Fruit fly (Drosophila melanogaster) whole organism, embryonic: Measurements from ENCODE around the gene CG5388.

Source experiments
- BEAF-32 ChIP-seq: fragments of 200-800 bp; sonication (Bioruptor generic); optimal IDR thresholded peaks from 3 replicates; lab custom pipeline; 2017; ENCODE audit warnings: missing biosample characterization, missing genetic modification characterization, mild to moderate bottlenecking, moderate library complexity, missing genetic modification reagents
- CG1024 ChIP-seq: fragments of 200-800 bp; sonication (Bioruptor generic); IDR thresholded peaks from 2 replicates; pipeline ENCODE4 v1.3.6; 2022; ENCODE audit warnings: missing biosample characterization, missing genetic modification characterization
- CG12942 ChIP-seq: fragments of 200-800 bp; sonication (Bioruptor generic); optimal IDR thresholded peaks from 3 replicates; lab custom pipeline; 2016; ENCODE audit warnings: missing biosample characterization, missing genetic modification characterization
- CG13287 ChIP-seq: fragments of 200-800 bp; sonication (Bioruptor generic); IDR thresholded peaks from 2 replicates; pipeline ENCODE4 v1.3.6; 2022; ENCODE audit warnings: missing biosample characterization, missing genetic modification characterization; ENCODE audit not compliant: partially characterized antibody
- CG16779 ChIP-seq: fragments of 200-800 bp; sonication (Bioruptor generic); IDR thresholded peaks from 2 replicates; pipeline ENCODE4 v1.3.6; 2022; ENCODE audit warnings: missing biosample characterization, missing genetic modification characterization
- CG17385 ChIP-seq: fragments of 200-800 bp; sonication (Bioruptor generic); optimal IDR thresholded peaks from 3 replicates; lab custom pipeline; 2018; ENCODE audit warnings: missing biosample characterization, mild to moderate bottlenecking, missing genetic modification characterization
- CG1832 ChIP-seq: fragments of 200-800 bp; sonication (Bioruptor generic); optimal IDR thresholded peaks from 2 replicates; lab custom pipeline; 2017; ENCODE audit warnings: missing biosample characterization, mild to moderate bottlenecking, missing genetic modification characterization, inconsistent platforms
- CG4360 ChIP-seq: fragments of 200-800 bp; sonication (Bioruptor generic); IDR thresholded peaks from 2 replicates; pipeline ENCODE4 v1.3.6; 2022; ENCODE audit warnings: missing biosample characterization, missing genetic modification characterization
- CG4617 ChIP-seq: fragments of 200-800 bp; sonication (Bioruptor generic); optimal IDR thresholded peaks from 3 replicates; lab custom pipeline; 2016; ENCODE audit warnings: missing biosample characterization, missing genetic modification characterization, borderline replicate concordance
- CG4730 ChIP-seq: fragments of 200-800 bp; sonication (Bioruptor generic); IDR thresholded peaks from 2 replicates; pipeline ENCODE4 v1.3.6; 2022; ENCODE audit warnings: missing biosample characterization, missing genetic modification characterization
- CG9609 ChIP-seq: fragments of 200-800 bp; sonication (Bioruptor generic); optimal IDR thresholded peaks from 3 replicates; lab custom pipeline; 2016; ENCODE audit warnings: missing biosample characterization, missing genetic modification characterization
- Dll ChIP-seq: fragments of 200-800 bp; sonication (Bioruptor generic); IDR thresholded peaks from 4 replicates; pipeline ENCODE4 v1.3.6; 2022; ENCODE audit warnings: missing biosample characterization, missing genetic modification characterization; ENCODE audit not compliant: partially characterized antibody
- Dp ChIP-seq: fragments of 200-800 bp; sonication (Bioruptor generic); optimal IDR thresholded peaks from 2 replicates; lab custom pipeline; 2018; ENCODE audit warnings: missing biosample characterization, mild to moderate bottlenecking, missing genetic modification characterization, moderate library complexity
- E2f2 ChIP-seq: fragments of 200-800 bp; sonication (Bioruptor generic); IDR thresholded peaks from 2 replicates; pipeline ENCODE4 v1.3.6; 2022; ENCODE audit warnings: missing biosample characterization, missing genetic modification characterization
- ERR ChIP-seq: fragments of 200-800 bp; sonication (Bioruptor generic); optimal IDR thresholded peaks from 2 replicates; lab custom pipeline; 2016; ENCODE audit warnings: missing biosample characterization, missing genetic modification characterization
- Hr39 ChIP-seq: fragments of >200 bp; optimal IDR thresholded peaks from 2 replicates; lab custom pipeline; 2017
- Hr78 ChIP-seq, 2 experiments: fragments of 200-800 bp in 1 of 2; fragments of >200 bp in 1 of 2; sonication (Bioruptor generic) in 1 of 2; optimal IDR thresholded peaks; 2 replicates each; lab custom pipeline; 2017 to 2019; ENCODE audit warnings: missing biosample characterization in 2 of 2, missing genetic modification characterization in 2 of 2, mild to moderate bottlenecking in 1 of 2, moderate library complexity in 1 of 2
- Lim3 ChIP-seq: fragments of 200-800 bp; sonication (Bioruptor generic); IDR thresholded peaks from 2 replicates; pipeline ENCODE4 v1.3.6; 2022; ENCODE audit warnings: missing biosample characterization, missing genetic modification characterization
- MBD-R2 ChIP-seq: fragments of 200-800 bp; sonication (Bioruptor generic); IDR thresholded peaks from 2 replicates; pipeline ENCODE4 v1.3.6; 2022; ENCODE audit warnings: missing biosample characterization, missing genetic modification characterization
- MESR4 ChIP-seq: fragments of 200-800 bp; sonication (Bioruptor generic); optimal IDR thresholded peaks from 2 replicates; lab custom pipeline; 2018; ENCODE audit warnings: missing biosample characterization, mild to moderate bottlenecking, missing genetic modification characterization, moderate library complexity
- NC2α ChIP-seq: fragments of 200-800 bp; sonication (Bioruptor generic); optimal IDR thresholded peaks from 2 replicates; lab custom pipeline; 2016; ENCODE audit warnings: missing biosample characterization, missing genetic modification characterization
- Scr ChIP-seq: fragments of 200-800 bp; sonication (Bioruptor generic); IDR thresholded peaks from 2 replicates; pipeline ENCODE4 v1.3.6; 2022; ENCODE audit warnings: missing biosample characterization, missing genetic modification characterization; ENCODE audit not compliant: partially characterized antibody
- Tbp ChIP-seq: fragments of >200 bp; optimal IDR thresholded peaks from 2 replicates; lab custom pipeline; 2018; ENCODE audit warnings: missing biosample characterization, missing genetic modification characterization
- Xbp1 ChIP-seq: fragments of 200-800 bp; sonication (Bioruptor generic); optimal IDR thresholded peaks from 3 replicates; lab custom pipeline; 2016; ENCODE audit warnings: missing biosample characterization, mild to moderate bottlenecking, missing genetic modification characterization
- YL-1 ChIP-seq: fragments of 200-800 bp; sonication (Bioruptor generic); optimal IDR thresholded peaks from 3 replicates; lab custom pipeline; 2017; ENCODE audit warnings: missing biosample characterization, mild to moderate bottlenecking, missing genetic modification characterization
- amos ChIP-seq: fragments of 200-800 bp; sonication (Bioruptor generic); IDR thresholded peaks from 2 replicates; pipeline ENCODE4 v1.3.6; 2022; ENCODE audit warnings: missing biosample characterization, missing genetic modification characterization; ENCODE audit not compliant: partially characterized antibody
- az2 ChIP-seq: fragments of 200-800 bp; sonication (Bioruptor generic); optimal IDR thresholded peaks from 3 replicates; lab custom pipeline; 2016; ENCODE audit warnings: missing biosample characterization, missing genetic modification characterization
- bbx ChIP-seq: fragments of 200-800 bp; sonication (Bioruptor generic); IDR thresholded peaks from 2 replicates; pipeline ENCODE4 v1.3.6; 2022; ENCODE audit warnings: missing biosample characterization, missing genetic modification characterization; ENCODE audit not compliant: partially characterized antibody
- bcd ChIP-seq: fragments of 200-800 bp; sonication (Bioruptor generic); optimal IDR thresholded peaks from 2 replicates; lab custom pipeline; 2017; ENCODE audit warnings: missing biosample characterization, mild to moderate bottlenecking, missing genetic modification characterization
- bigmax ChIP-seq: fragments of 200-800 bp; sonication (Bioruptor generic); optimal IDR thresholded peaks from 2 replicates; lab custom pipeline; 2018; ENCODE audit warnings: missing biosample characterization, mild to moderate bottlenecking, missing genetic modification characterization
- crp ChIP-seq, 2 experiments: fragments of 200-800 bp; sonication (Bioruptor generic); optimal IDR thresholded peaks; 2 replicates in 1 of 2; 3 replicates in 1 of 2; lab custom pipeline; 2017; ENCODE audit warnings: missing biosample characterization in 2 of 2, missing genetic modification characterization in 2 of 2, mild to moderate bottlenecking in 1 of 2, moderate library complexity in 1 of 2
- fd96Cb ChIP-seq: fragments of 200-800 bp; sonication (Bioruptor generic); optimal IDR thresholded peaks from 2 replicates; lab custom pipeline; 2018; ENCODE audit warnings: missing biosample characterization, mild to moderate bottlenecking, missing genetic modification characterization, moderate library complexity
- lbe ChIP-seq: fragments of 200-800 bp; sonication (Bioruptor generic); optimal IDR thresholded peaks from 2 replicates; lab custom pipeline; 2016; ENCODE audit warnings: missing biosample characterization, mild to moderate bottlenecking, missing genetic modification characterization
- nau ChIP-seq: fragments of 200-800 bp; sonication (Bioruptor generic); optimal IDR thresholded peaks from 3 replicates; lab custom pipeline; 2017; ENCODE audit warnings: missing biosample characterization, mild to moderate bottlenecking, missing genetic modification characterization, missing genetic modification reagents
- nerfin-1 ChIP-seq: fragments of 200-800 bp; sonication (Bioruptor generic); optimal IDR thresholded peaks from 3 replicates; lab custom pipeline; 2019; ENCODE audit warnings: missing biosample characterization, mild to moderate bottlenecking, missing genetic modification characterization, moderate library complexity
- pzg ChIP-seq: fragments of 200-800 bp; sonication (Bioruptor generic); optimal IDR thresholded peaks from 3 replicates; lab custom pipeline; 2018; ENCODE audit warnings: missing biosample characterization, mild to moderate bottlenecking, missing genetic modification characterization, moderate library complexity
- sd ChIP-seq: fragments of 200-800 bp; sonication (Bioruptor generic); optimal IDR thresholded peaks from 3 replicates; lab custom pipeline; 2018; ENCODE audit warnings: missing biosample characterization, mild to moderate bottlenecking, missing genetic modification characterization, moderate library complexity
- sens-2 ChIP-seq: fragments of 200-800 bp; sonication (Bioruptor generic); IDR thresholded peaks from 2 replicates; pipeline ENCODE4 v1.3.6; 2022; ENCODE audit warnings: missing biosample characterization, missing genetic modification characterization
- stwl ChIP-seq: fragments of 200-800 bp; sonication (Bioruptor generic); optimal IDR thresholded peaks from 3 replicates; lab custom pipeline; 2018; ENCODE audit warnings: missing biosample characterization, mild to moderate bottlenecking, missing genetic modification characterization, moderate library complexity
- unc-4 ChIP-seq: fragments of 200-800 bp; sonication (Bioruptor generic); IDR thresholded peaks from 2 replicates; pipeline ENCODE4 v1.3.6; 2022; ENCODE audit warnings: missing biosample characterization, missing genetic modification characterization; ENCODE audit not compliant: partially characterized antibody
- z ChIP-seq: fragments of 200-800 bp; sonication (Bioruptor generic); IDR thresholded peaks from 3 replicates; pipeline ENCODE4 v1.3.6; 2022; ENCODE audit warnings: missing biosample characterization, missing genetic modification characterization
- zen ChIP-seq: fragments of 200-800 bp; sonication (Bioruptor generic); optimal IDR thresholded peaks from 3 replicates; lab custom pipeline; 2018; ENCODE audit warnings: missing biosample characterization, mild to moderate bottlenecking, missing genetic modification characterization, moderate library complexity
- zf30C ChIP-seq: fragments of 200-800 bp; sonication (Bioruptor generic); optimal IDR thresholded peaks from 3 replicates; lab custom pipeline; 2018; ENCODE audit warnings: missing biosample characterization, mild to moderate bottlenecking, missing genetic modification characterization

Gene CG5388

dm6 chr3R:22365660-22366195 lies 25.6 kb upstream of the CG5388 start, which contains the start of gene CG5382:
Gene CG5382 (minus strand): TSS chr3R:22365983.
- TF ChIP-seq CG1024 (no peak), nau (GFP tag; lab: Kevin White, UChicago) (no peak), CG4730 (GFP tag; lab: Robert Waterston, UW) (no peak), amos (peak; percentile 34; the same call in 1 of the 2 replicates), z (GFP tag; lab: Robert Waterston, UW) (no peak), az2 (GFP tag; lab: Kevin White, UChicago) (no peak), sens-2 (GFP tag; lab: Robert Waterston, UW) (no peak), CG4617 (GFP tag; lab: Kevin White, UChicago) (peak; percentile 74), Dp (GFP tag; lab: Kevin White, UChicago) (peak; percentile 50), bigmax (no peak), unc-4 (GFP tag; lab: Robert Waterston, UW) (0 out of 2 replicates have a peak, but pooled peaks have one; percentile 27), Lim3 (GFP tag; lab: Robert Waterston, UW) (no peak), Hr78 (GFP tag; optimal IDR thresholded peaks at IDR 0.05; lab: Kevin White, UChicago) (no peak), crp (GFP tag; optimal IDR thresholded peaks at IDR 0.05; lab: Kevin White, UChicago) (peak in 1 of 2 experiments; percentile 83), MBD-R2 (GFP tag; lab: Robert Waterston, UW) (peak; percentile 67), Dll (0 out of 4 replicates have a peak, but pooled peaks have one; percentile 26), zf30C (no peak), CG1832 (GFP tag; lab: Kevin White, UChicago) (no peak), stwl (tag; lab: Kevin White, UChicago) (peak; percentile 11), ERR (GFP tag; lab: Kevin White, UChicago) (no peak), CG12942 (no peak), NC2α (no peak), lbe (GFP tag; lab: Kevin White, UChicago) (peak; percentile 18), Tbp (GFP tag; lab: Kevin White, UChicago) (no peak), bcd (GFP tag; lab: Kevin White, UChicago) (no peak), E2f2 (GFP tag; lab: Robert Waterston, UW) (peak; percentile 69), CG17385 (GFP tag; lab: Kevin White, UChicago) (no peak), Xbp1 (GFP tag; lab: Kevin White, UChicago) (peak; percentile 57), Hr39 (lab: Kevin White, UChicago) (no peak), zen (tag; lab: Kevin White, UChicago) (no peak), sd (peak; percentile 30), YL-1 (GFP tag; lab: Kevin White, UChicago) (peak; percentile 53), BEAF-32 (GFP tag; lab: Kevin White, UChicago) (peak; percentile 42), pzg (GFP tag; lab: Kevin White, UChicago) (peak; percentile 46), nerfin-1 (peak; percentile 36), CG4360 (GFP tag; lab: Robert Waterston, UW) (no peak), CG13287 (GFP tag; lab: Robert Waterston, UW) (peak; percentile 38; the same call in 1 of the 2 replicates), CG9609 (GFP tag; lab: Kevin White, UChicago) (no peak), CG16779 (GFP tag; lab: Robert Waterston, UW) (no peak), fd96Cb (tag; lab: Kevin White, UChicago) (no peak), Scr (GFP tag; lab: Robert Waterston, UW) (peak; percentile 22; the same call in 1 of the 2 replicates), bbx (GFP tag; lab: Robert Waterston, UW) (no peak), MESR4 (peak; percentile 71)
